Worm (Caenorhabditis elegans) whole organism, L1 larva: Measurements from ENCODE around the gene F13H10.3.

Experiments used
- C16A3.4 ChIP-seq: fragments of 150-350 bp; optimal IDR thresholded peaks from 2 replicates; lab custom pipeline; 2014; ENCODE audit warnings: missing biosample characterization, missing genetic modification characterization
- F16B12.6 ChIP-seq: fragments of 150-350 bp; optimal IDR thresholded peaks from 2 replicates; lab custom pipeline; 2014; ENCODE audit warnings: missing biosample characterization, missing genetic modification characterization
- aha-1 ChIP-seq: fragments of 150-350 bp; optimal IDR thresholded peaks from 2 replicates; lab custom pipeline; 2014; ENCODE audit warnings: missing biosample characterization, missing genetic modification characterization
- alr-1 ChIP-seq: fragments of 200-800 bp; sonication (Bioruptor generic); optimal IDR thresholded peaks from 2 replicates; lab custom pipeline; 2018; ENCODE audit warnings: borderline replicate concordance, mild to moderate bottlenecking, missing genetic modification characterization, missing compliant biosample characterization
- aly-2 ChIP-seq: fragments of 150-350 bp; optimal IDR thresholded peaks from 2 replicates; lab custom pipeline; 2014; ENCODE audit warnings: missing biosample characterization, missing genetic modification characterization
- ama-1 ChIP-seq: fragments of 150-350 bp; optimal IDR thresholded peaks from 2 replicates; lab custom pipeline; 2014
- ceh-82 ChIP-seq, 3 experiments: fragments of 150-350 bp in 1 of 3; sonication (generic microtip) in 2 of 3; optimal IDR thresholded peaks; 2 replicates each; lab custom pipeline; 2014 to 2017; ENCODE audit warnings: missing biosample characterization in 3 of 3, missing genetic modification characterization in 3 of 3
- ceh-88 ChIP-seq: fragments of 200-800 bp; sonication (Bioruptor generic); IDR thresholded peaks from 2 replicates; pipeline ENCODE4 v1.3.6; 2022; ENCODE audit warnings: missing genetic modification characterization, missing compliant biosample characterization
- dpl-1 ChIP-seq, 3 experiments: fragments of 150-350 bp in 2 of 3; sonication (generic microtip) in 1 of 3; optimal IDR thresholded peaks; 2 replicates each; lab custom pipeline; 2014 to 2017; ENCODE audit warnings: missing biosample characterization in 3 of 3, missing genetic modification characterization in 3 of 3, missing genetic modification reagents in 3 of 3
- dsc-1 ChIP-seq: sonication (generic microtip); optimal IDR thresholded peaks from 2 replicates; lab custom pipeline; 2016; ENCODE audit warnings: mild to moderate bottlenecking, missing genetic modification characterization, missing compliant biosample characterization
- egl-27 ChIP-seq, 2 experiments: fragments of 150-350 bp in 1 of 2; sonication (generic microtip); optimal IDR thresholded peaks; 3 replicates each; lab custom pipeline; 2017 to 2018; ENCODE audit warnings: missing biosample characterization in 2 of 2, missing genetic modification characterization in 2 of 2, missing genetic modification reagents in 2 of 2
- ets-5 ChIP-seq: fragments of 200-800 bp; sonication (Bioruptor generic); IDR thresholded peaks from 2 replicates; pipeline ENCODE4 v1.3.6; 2022; ENCODE audit warnings: missing genetic modification characterization, missing compliant biosample characterization
- fkh-10 ChIP-seq: sonication (generic microtip); optimal IDR thresholded peaks from 2 replicates; lab custom pipeline; 2017; ENCODE audit warnings: missing biosample characterization, missing genetic modification reagents, missing genetic modification characterization
- fkh-4 ChIP-seq: sonication (generic microtip); optimal IDR thresholded peaks from 2 replicates; lab custom pipeline; 2016; ENCODE audit warnings: missing compliant biosample characterization, missing genetic modification characterization, borderline replicate concordance
- fkh-8 ChIP-seq: sonication (generic microtip); optimal IDR thresholded peaks from 2 replicates; lab custom pipeline; 2016; ENCODE audit warnings: mild to moderate bottlenecking, missing genetic modification characterization, missing compliant biosample characterization
- fos-1 ChIP-seq: fragments of 150-350 bp; optimal IDR thresholded peaks from 2 replicates; lab custom pipeline; 2014; ENCODE audit warnings: missing biosample characterization, missing genetic modification characterization
- grh-1 ChIP-seq: fragments of 200-800 bp; sonication (Bioruptor generic); IDR thresholded peaks from 2 replicates; pipeline ENCODE4 v1.3.6; 2022; ENCODE audit warnings: missing genetic modification reagents, missing genetic modification characterization, missing compliant biosample characterization
- hlh-17 ChIP-seq: fragments of 200-800 bp; sonication (Bioruptor generic); optimal IDR thresholded peaks from 2 replicates; lab custom pipeline; 2018; ENCODE audit warnings: missing genetic modification characterization, mild to moderate bottlenecking, missing compliant biosample characterization, moderate library complexity, borderline replicate concordance
- hpl-2 ChIP-seq: fragments of 150-350 bp; optimal IDR thresholded peaks from 2 replicates; lab custom pipeline; 2014; ENCODE audit warnings: missing biosample characterization, missing genetic modification reagents, missing genetic modification characterization
- irx-1 ChIP-seq: sonication (generic microtip); optimal IDR thresholded peaks from 2 replicates; lab custom pipeline; 2016; ENCODE audit warnings: missing genetic modification characterization, missing compliant biosample characterization
- isw-1 ChIP-seq: fragments of 200-800 bp; sonication (Bioruptor generic); IDR thresholded peaks from 2 replicates; pipeline ENCODE4 v1.3.6; 2022; ENCODE audit warnings: missing genetic modification characterization, missing compliant biosample characterization
- jun-1 ChIP-seq: fragments of 150-350 bp; optimal IDR thresholded peaks from 2 replicates; lab custom pipeline; 2014; ENCODE audit warnings: missing biosample characterization, missing genetic modification reagents, missing genetic modification characterization
- lin-14 ChIP-seq: fragments of 200-800 bp; sonication (Bioruptor generic); optimal IDR thresholded peaks from 2 replicates; lab custom pipeline; 2018; ENCODE audit warnings: mild to moderate bottlenecking, missing genetic modification characterization, moderate library complexity, missing compliant biosample characterization
- lin-15B ChIP-seq: fragments of 150-350 bp; sonication (generic microtip); optimal IDR thresholded peaks from 3 replicates; lab custom pipeline; 2014; ENCODE audit warnings: missing biosample characterization, missing genetic modification characterization
- lin-35 ChIP-seq, 2 experiments: fragments of 150-350 bp; optimal IDR thresholded peaks; 2 replicates each; lab custom pipeline; 2014; ENCODE audit warnings: missing biosample characterization in 2 of 2, missing genetic modification characterization in 2 of 2, missing genetic modification reagents in 2 of 2
- lin-39 ChIP-seq: fragments of 150-350 bp; optimal IDR thresholded peaks from 2 replicates; lab custom pipeline; 2014; ENCODE audit warnings: missing biosample characterization, missing genetic modification reagents, missing genetic modification characterization
- lir-3 ChIP-seq: sonication (generic microtip); optimal IDR thresholded peaks from 2 replicates; lab custom pipeline; 2016; ENCODE audit warnings: mild to moderate bottlenecking, missing genetic modification characterization, moderate library complexity, missing compliant biosample characterization; ENCODE audit not compliant: poor library complexity
- lsy-2 ChIP-seq, 2 experiments: fragments of 150-350 bp; optimal IDR thresholded peaks; 2 replicates each; lab custom pipeline; 2014; ENCODE audit warnings: missing biosample characterization in 2 of 2, missing genetic modification characterization in 2 of 2
- mdl-1 ChIP-seq, 2 experiments: fragments of 150-350 bp; optimal IDR thresholded peaks; 2 replicates each; lab custom pipeline; 2014 to 2017; ENCODE audit warnings: missing biosample characterization in 2 of 2, missing genetic modification characterization in 2 of 2, inconsistent platforms in 1 of 2
- mep-1 ChIP-seq: fragments of 150-350 bp; optimal IDR thresholded peaks from 2 replicates; lab custom pipeline; 2014; ENCODE audit warnings: missing biosample characterization, missing genetic modification characterization
- nhr-11 ChIP-seq: fragments of 150-350 bp; optimal IDR thresholded peaks from 2 replicates; lab custom pipeline; 2014; ENCODE audit warnings: missing biosample characterization, missing genetic modification characterization
- nhr-12 ChIP-seq: sonication (generic microtip); optimal IDR thresholded peaks from 2 replicates; lab custom pipeline; 2017; ENCODE audit warnings: missing biosample characterization, missing genetic modification characterization
- nhr-19 ChIP-seq: fragments of 200-800 bp; sonication (Bioruptor generic); conservative IDR thresholded peaks from 2 replicates; pipeline ENCODE4 v1.3.6; 2022; ENCODE audit warnings: missing genetic modification characterization, missing compliant biosample characterization
- nhr-20 ChIP-seq: sonication (generic microtip); optimal IDR thresholded peaks from 2 replicates; lab custom pipeline; 2016; ENCODE audit warnings: mild to moderate bottlenecking, missing genetic modification characterization, missing compliant biosample characterization
- nhr-237 ChIP-seq: fragments of 150-350 bp; optimal IDR thresholded peaks from 2 replicates; lab custom pipeline; 2014; ENCODE audit warnings: missing biosample characterization, missing genetic modification characterization
- nhr-28 ChIP-seq: fragments of 150-350 bp; optimal IDR thresholded peaks from 2 replicates; lab custom pipeline; 2014; ENCODE audit warnings: missing biosample characterization, missing genetic modification characterization
- nhr-76 ChIP-seq: sonication (generic microtip); optimal IDR thresholded peaks from 2 replicates; lab custom pipeline; 2017; ENCODE audit warnings: missing biosample characterization, missing genetic modification characterization
- nhr-77 ChIP-seq: fragments of 150-350 bp; optimal IDR thresholded peaks from 2 replicates; lab custom pipeline; 2014; ENCODE audit warnings: missing biosample characterization, missing genetic modification characterization
- nhr-85 ChIP-seq: sonication (generic microtip); peaks from one replicate; lab custom pipeline; 2016; ENCODE audit warnings: missing genetic modification characterization, inconsistent platforms, missing compliant biosample characterization
- nhr-90 ChIP-seq: sonication (generic microtip); optimal IDR thresholded peaks from 2 replicates; lab custom pipeline; 2016; ENCODE audit warnings: mild to moderate bottlenecking, missing genetic modification characterization, missing compliant biosample characterization; ENCODE audit not compliant: poor library complexity
- pag-3 ChIP-seq: sonication (generic microtip); optimal IDR thresholded peaks from 2 replicates; lab custom pipeline; 2017; ENCODE audit warnings: missing genetic modification characterization, mild to moderate bottlenecking, missing compliant biosample characterization, antibody characterized with exemption, borderline replicate concordance; ENCODE audit not compliant: insufficient read depth
- rnt-1 ChIP-seq: sonication (generic microtip); optimal IDR thresholded peaks from 2 replicates; lab custom pipeline; 2016; ENCODE audit warnings: mild to moderate bottlenecking, missing genetic modification characterization, moderate library complexity, missing compliant biosample characterization
- snpc-4 ChIP-seq: fragments of 150-350 bp; optimal IDR thresholded peaks from 2 replicates; lab custom pipeline; 2014; ENCODE audit warnings: missing biosample characterization, missing genetic modification characterization
- snu-23 ChIP-seq: sonication (generic microtip); optimal IDR thresholded peaks from 2 replicates; lab custom pipeline; 2016; ENCODE audit warnings: missing genetic modification characterization, missing compliant biosample characterization
- sox-4 ChIP-seq: sonication (generic microtip); optimal IDR thresholded peaks from 2 replicates; lab custom pipeline; 2016; ENCODE audit warnings: missing genetic modification characterization, missing compliant biosample characterization
- swsn-7 ChIP-seq: sonication (generic microtip); optimal IDR thresholded peaks from 2 replicates; lab custom pipeline; 2016; ENCODE audit warnings: missing genetic modification characterization, missing compliant biosample characterization
- tbx-2 ChIP-seq: sonication (generic microtip); optimal IDR thresholded peaks from 2 replicates; lab custom pipeline; 2016; ENCODE audit warnings: missing genetic modification characterization, missing compliant biosample characterization
- unc-30 ChIP-seq: sonication (generic microtip); optimal IDR thresholded peaks from 2 replicates; lab custom pipeline; 2017; ENCODE audit warnings: missing biosample characterization, missing genetic modification characterization
- unc-86 ChIP-seq: sonication (generic microtip); optimal IDR thresholded peaks from 2 replicates; lab custom pipeline; 2016; ENCODE audit warnings: missing genetic modification characterization, missing compliant biosample characterization
- unc-98 ChIP-seq: fragments of 200-800 bp; sonication (Bioruptor generic); IDR thresholded peaks from 2 replicates; pipeline ENCODE4 v1.3.6; 2022; ENCODE audit warnings: missing genetic modification characterization, missing compliant biosample characterization
- vab-15 ChIP-seq: sonication (generic microtip); optimal IDR thresholded peaks from 2 replicates; lab custom pipeline; 2017; ENCODE audit warnings: missing genotype, mild to moderate bottlenecking, missing genetic modification characterization, missing compliant biosample characterization
- zag-1 ChIP-seq: fragments of 150-350 bp; optimal IDR thresholded peaks from 2 replicates; lab custom pipeline; 2014; ENCODE audit warnings: missing biosample characterization, missing genetic modification characterization
- zip-4 ChIP-seq: fragments of 200-800 bp; sonication (Bioruptor generic); optimal IDR thresholded peaks from 2 replicates; lab custom pipeline; 2018; ENCODE audit warnings: mild to moderate bottlenecking, missing genetic modification characterization, moderate library complexity, missing compliant biosample characterization
- ztf-4 ChIP-seq: fragments of 150-350 bp; optimal IDR thresholded peaks from 2 replicates; lab custom pipeline; 2014; ENCODE audit warnings: missing biosample characterization, missing genetic modification characterization

Gene F13H10.3

ce11 chrIV:11026648-11027047 lies 10.9 kb upstream of the F13H10.3 start:
- TF ChIP-seq nhr-20 (peak; percentile 67), nhr-90 (tag; lab: Kevin White, UChicago) (no peak), hlh-17 (GFP tag; lab: Kevin White, UChicago) (no peak), unc-98 (GFP tag; lab: Robert Waterston, UW) (no peak), unc-86 (tag; lab: Kevin White, UChicago) (no peak), vab-15 (no peak), nhr-237 (no peak), nhr-77 (tag; lab: Kevin White, UChicago) (no peak), nhr-19 (GFP tag; lab: Robert Waterston, UW) (peak; percentile 45), pag-3 (no peak), nhr-12 (tag; lab: Kevin White, UChicago) (no peak), ama-1 (lab: Kevin White, UChicago) (no peak), C16A3.4 (tag; lab: Kevin White, UChicago) (peak; percentile 8), mdl-1 (tag; optimal IDR thresholded peaks at IDR 0.05; lab: Kevin White, UChicago) (no peak), dpl-1 (GFP tag; optimal IDR thresholded peaks at IDR 0.05; lab: Kevin White, UChicago) (peak in 2 of 3 experiments; percentile 28 to 36), swsn-7 (tag; lab: Kevin White, UChicago) (peak; percentile 66), ceh-82 (tag; optimal IDR thresholded peaks at IDR 0.05; lab: Kevin White, UChicago) (no peak), fkh-10 (GFP tag; lab: Kevin White, UChicago) (no peak), fkh-8 (tag; lab: Kevin White, UChicago) (peak; percentile 49), aha-1 (tag; lab: Kevin White, UChicago) (no peak), lin-15B (tag; lab: Kevin White, UChicago) (peak; percentile 6), dsc-1 (tag; lab: Kevin White, UChicago) (peak; percentile 38), unc-30 (tag; lab: Kevin White, UChicago) (no peak), grh-1 (GFP tag; lab: Robert Waterston, UW) (no peak), ztf-4 (tag; lab: Kevin White, UChicago) (peak; percentile 38), nhr-11 (tag; lab: Kevin White, UChicago) (no peak), alr-1 (tag; lab: Kevin White, UChicago) (no peak), hpl-2 (no peak), nhr-85 (tag; lab: Kevin White, UChicago) (no peak), F16B12.6 (tag; lab: Kevin White, UChicago) (peak; percentile 80), ceh-88 (GFP tag; lab: Robert Waterston, UW) (no peak), snu-23 (GFP tag; lab: Kevin White, UChicago) (peak; percentile 66), isw-1 (GFP tag; lab: Robert Waterston, UW) (0 out of 2 replicates have a peak, but pooled peaks have one; percentile 9), nhr-28 (no peak), tbx-2 (tag; lab: Kevin White, UChicago) (no peak), lsy-2 (tag; optimal IDR thresholded peaks at IDR 0.05; lab: Kevin White, UChicago) (peak; percentile 59 to 69), zip-4 (GFP tag; lab: Kevin White, UChicago) (no peak), rnt-1 (tag; lab: Kevin White, UChicago) (peak; percentile 32), zag-1 (tag; lab: Kevin White, UChicago) (no peak), snpc-4 (no peak), nhr-76 (no peak), sox-4 (no peak), aly-2 (tag; lab: Kevin White, UChicago) (no peak), lin-14 (GFP tag; lab: Kevin White, UChicago) (peak; percentile 51), lin-39 (no peak), irx-1 (tag; lab: Kevin White, UChicago) (no peak), mep-1 (peak; percentile 75), jun-1 (no peak), egl-27 (tag; optimal IDR thresholded peaks at IDR 0.05; lab: Kevin White, UChicago) (no peak), fkh-4 (tag; lab: Kevin White, UChicago) (peak; percentile 14), fos-1 (no peak), lin-35 (GFP tag; optimal IDR thresholded peaks at IDR 0.05; lab: Kevin White, UChicago) (peak; percentile 35 to 61), lir-3 (tag; lab: Kevin White, UChicago) (no peak), ets-5 (GFP tag; lab: Robert Waterston, UW) (no peak)
